Worm (Caenorhabditis elegans): ENCODE results near the gene Y75B7B.1.

The Y75B7B.1 gene

DNA sequence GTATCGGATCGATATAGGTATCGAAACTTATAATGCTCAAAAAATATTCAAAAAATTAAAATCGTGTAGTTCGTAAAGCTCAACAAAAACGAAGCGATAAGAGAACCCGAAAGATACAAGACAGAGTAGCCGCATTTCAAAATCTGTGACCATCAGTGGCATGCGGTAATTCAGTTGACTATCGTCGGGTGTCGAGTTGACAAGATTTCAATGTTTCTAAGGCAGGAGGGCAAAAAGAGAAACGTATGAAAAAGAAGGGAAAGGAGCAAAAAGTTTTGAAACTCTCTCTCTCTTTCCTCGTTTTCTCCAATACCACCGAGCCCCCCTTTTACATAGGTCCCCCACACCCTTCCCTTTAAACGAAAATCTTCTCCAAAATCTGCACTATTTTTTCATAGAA, 51.1 kb downstream of the Y75B7B.1 start:
- TF ChIP-seq ces-1 (GFP tag; optimal IDR thresholded peaks at IDR 0.05), result peak; percentile 72
- TF ChIP-seq nhr-28 (tag; optimal IDR thresholded peaks at IDR 0.05), result no peak
